Worm (Caenorhabditis elegans) whole organism, L1 larva: ENCODE results near the gene pgp-11.

Experiments used
- C16A3.4 ChIP-seq: fragments of 150-350 bp; optimal IDR thresholded peaks from 2 replicates; lab custom pipeline; 2014; ENCODE audit warnings: missing biosample characterization, missing genetic modification characterization
- F16B12.6 ChIP-seq: fragments of 150-350 bp; optimal IDR thresholded peaks from 2 replicates; lab custom pipeline; 2014; ENCODE audit warnings: missing biosample characterization, missing genetic modification characterization
- blmp-1 ChIP-seq: fragments of 150-350 bp; optimal IDR thresholded peaks from 2 replicates; lab custom pipeline; 2014; ENCODE audit warnings: missing biosample characterization, missing genetic modification characterization
- efl-1 ChIP-seq, 4 experiments: fragments of 150-350 bp; optimal IDR thresholded peaks in 3 of 4; peaks in 1 of 4; 1 replicate in 1 of 4; 2 replicates in 3 of 4; lab custom pipeline; 2014; ENCODE audit warnings: missing biosample characterization in 2 of 4, missing genetic modification characterization in 2 of 4, missing genetic modification reagents in 2 of 4
- egl-13 ChIP-seq: sonication (generic microtip); optimal IDR thresholded peaks from 2 replicates; lab custom pipeline; 2016; ENCODE audit warnings: missing genotype, missing genetic modification reagents, missing genetic modification characterization, missing compliant biosample characterization
- elt-3 ChIP-seq, 6 experiments: fragments of 150-350 bp in 1 of 6; sonication (generic microtip); optimal IDR thresholded peaks; 2 replicates each; lab custom pipeline; 2017 to 2018; ENCODE audit warnings: missing biosample characterization in 6 of 6, missing genetic modification characterization in 6 of 6, inconsistent platforms in 1 of 6
- lin-14 ChIP-seq: fragments of 200-800 bp; sonication (Bioruptor generic); optimal IDR thresholded peaks from 2 replicates; lab custom pipeline; 2018; ENCODE audit warnings: mild to moderate bottlenecking, missing genetic modification characterization, moderate library complexity, missing compliant biosample characterization
- nhr-20 ChIP-seq: sonication (generic microtip); optimal IDR thresholded peaks from 2 replicates; lab custom pipeline; 2016; ENCODE audit warnings: mild to moderate bottlenecking, missing genetic modification characterization, missing compliant biosample characterization
- nhr-71 ChIP-seq: sonication (generic microtip); optimal IDR thresholded peaks from 2 replicates; lab custom pipeline; 2016; ENCODE audit warnings: mild to moderate bottlenecking, missing genetic modification characterization, moderate library complexity, missing compliant biosample characterization
- nhr-85 ChIP-seq: sonication (generic microtip); peaks from one replicate; lab custom pipeline; 2016; ENCODE audit warnings: missing genetic modification characterization, inconsistent platforms, missing compliant biosample characterization
- pqm-1 ChIP-seq: sonication (generic microtip); optimal IDR thresholded peaks from 3 replicates; lab custom pipeline; 2017; ENCODE audit warnings: missing biosample characterization, missing genetic modification characterization
- snu-23 ChIP-seq: sonication (generic microtip); optimal IDR thresholded peaks from 2 replicates; lab custom pipeline; 2016; ENCODE audit warnings: missing genetic modification characterization, missing compliant biosample characterization

The pgp-11 gene

DNA sequence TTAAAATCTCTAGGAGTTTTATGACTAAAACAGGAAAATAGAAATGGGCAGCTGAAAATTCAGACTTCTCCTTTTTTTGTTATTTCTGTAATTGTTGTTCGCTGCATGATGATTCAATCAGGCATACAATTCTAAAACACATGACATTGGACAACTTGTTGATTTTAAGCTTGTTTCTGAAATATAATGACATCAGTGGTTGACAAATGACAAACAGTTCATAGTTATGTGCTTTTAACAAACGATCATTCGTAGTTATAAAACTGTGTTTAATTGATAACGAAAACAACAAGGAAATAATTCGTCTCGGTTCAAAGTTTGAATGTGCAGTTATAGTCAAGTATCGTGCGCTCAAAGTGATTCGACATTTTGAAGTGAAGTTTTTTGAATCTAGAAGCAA lies 55.8 kb downstream of the pgp-11 start:
- peak; percentile 8 for TF ChIP-seq nhr-71 (tag; lab: Kevin White, UChicago)
- TF ChIP-seq efl-1 (optimal IDR thresholded peaks at IDR 0.05; lab: Kevin White, UChicago): no peak
- peak in 1 of 2 experiments; percentile 69 for TF ChIP-seq efl-1 (GFP tag; optimal IDR thresholded peaks at IDR 0.05 in 1 of 2; lab: Kevin White, UChicago)
- TF ChIP-seq pqm-1 (tag; lab: Kevin White, UChicago): no peak

DNA sequence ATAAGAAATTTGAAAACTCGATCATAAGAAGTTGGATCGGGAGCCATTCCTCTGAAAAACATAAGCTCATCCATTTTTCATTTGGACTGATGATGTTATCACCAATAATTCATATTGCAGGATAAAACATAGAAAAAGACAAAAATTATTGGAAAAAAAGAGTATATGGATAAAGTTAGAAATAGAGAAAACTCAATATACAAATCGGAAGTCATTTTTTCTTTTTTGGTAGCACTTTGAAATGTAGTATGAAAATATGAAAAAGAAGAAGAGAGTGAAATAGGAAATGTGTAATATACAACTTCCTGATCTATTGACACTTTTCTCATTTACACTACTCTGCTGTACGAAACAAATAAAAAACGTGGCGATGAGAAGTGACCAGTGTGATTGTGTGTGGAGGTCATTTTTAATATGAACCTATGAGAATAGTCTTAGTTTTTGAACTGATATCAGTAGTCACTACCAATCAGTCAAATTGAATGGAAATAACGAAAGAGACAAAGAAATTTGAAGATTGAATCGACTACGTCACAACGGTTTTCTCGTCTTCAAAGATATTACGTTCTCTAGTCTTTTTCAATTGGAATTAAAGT lies 57.1 kb downstream of the pgp-11 start, which contains the start of gene ZK669.5:
Gene ZK669.5 (minus strand): TSS at position 51 of the 596 bp plus-strand sequence.
- TF ChIP-seq egl-13 (tag; lab: Kevin White, UChicago): peak; percentile 12
- TF ChIP-seq F16B12.6: no peak
- TF ChIP-seq blmp-1 (tag; lab: Kevin White, UChicago): peak; percentile 27
- peak; percentile 11 for TF ChIP-seq nhr-20 (tag; lab: Kevin White, UChicago)
- TF ChIP-seq lin-14 (GFP tag; lab: Kevin White, UChicago): peak; percentile 44
- peak; percentile 7 for TF ChIP-seq snu-23 (GFP tag; lab: Kevin White, UChicago)
- no peak for TF ChIP-seq C16A3.4
- peak; percentile 62 for TF ChIP-seq nhr-85 (tag; lab: Kevin White, UChicago)
- TF ChIP-seq elt-3 (tag; optimal IDR thresholded peaks at IDR 0.05; lab: Kevin White, UChicago): peak in 1 of 6 experiments; percentile 27
